Worm (Caenorhabditis elegans) whole organism, mixed stage, embryonic: ENCODE results near the gene T16G12.13.

Source experiments
- M03D4.4 ChIP-seq: sonication (generic microtip); optimal IDR thresholded peaks from 2 replicates; lab custom pipeline; 2017; ENCODE audit warnings: mild to moderate bottlenecking, missing genetic modification characterization, missing compliant biosample characterization
- bed-3 ChIP-seq: fragments of 200-800 bp; sonication (Bioruptor generic); optimal IDR thresholded peaks from 3 replicates; lab custom pipeline; 2018; ENCODE audit warnings: mild to moderate bottlenecking, missing genetic modification characterization, moderate library complexity, missing compliant biosample characterization
- blmp-1 ChIP-seq: fragments of 150-350 bp; optimal IDR thresholded peaks from 2 replicates; lab custom pipeline; 2014; ENCODE audit warnings: missing biosample characterization, missing genetic modification characterization
- ceh-39 ChIP-seq: fragments of 150-350 bp; optimal IDR thresholded peaks from 2 replicates; lab custom pipeline; 2014; ENCODE audit warnings: missing biosample characterization, missing genetic modification characterization
- ceh-43 ChIP-seq: fragments of 200-800 bp; sonication (Bioruptor generic); optimal IDR thresholded peaks from 2 replicates; lab custom pipeline; 2018; ENCODE audit warnings: mild to moderate bottlenecking, missing genetic modification characterization, moderate library complexity, missing compliant biosample characterization
- ces-1 ChIP-seq: fragments of 150-350 bp; optimal IDR thresholded peaks from 2 replicates; lab custom pipeline; 2014; ENCODE audit warnings: missing biosample characterization, missing genetic modification reagents, missing genetic modification characterization
- cnd-1 ChIP-seq: fragments of 200-800 bp; sonication (Bioruptor generic); optimal IDR thresholded peaks from 2 replicates; lab custom pipeline; 2018; ENCODE audit warnings: mild to moderate bottlenecking, missing genetic modification characterization, missing compliant biosample characterization
- drap-1 ChIP-seq: fragments of 200-800 bp; sonication (Bioruptor generic); optimal IDR thresholded peaks from 3 replicates; lab custom pipeline; 2018; ENCODE audit warnings: mild to moderate bottlenecking, missing genetic modification characterization, missing compliant biosample characterization
- elt-1 ChIP-seq: sonication (generic microtip); optimal IDR thresholded peaks from 2 replicates; lab custom pipeline; 2017; ENCODE audit warnings: missing genetic modification characterization, mild to moderate bottlenecking, missing compliant biosample characterization, antibody characterized with exemption, moderate library complexity, borderline replicate concordance; ENCODE audit not compliant: insufficient read depth
- elt-3 ChIP-seq: fragments of 150-350 bp; optimal IDR thresholded peaks from 2 replicates; lab custom pipeline; 2014; ENCODE audit warnings: missing biosample characterization, missing genetic modification characterization
- flh-1 ChIP-seq: fragments of 200-800 bp; sonication (Bioruptor generic); optimal IDR thresholded peaks from 2 replicates; lab custom pipeline; 2018; ENCODE audit warnings: mild to moderate bottlenecking, missing genetic modification characterization, moderate library complexity, missing compliant biosample characterization
- lsy-2 ChIP-seq: fragments of 150-350 bp; optimal IDR thresholded peaks from 2 replicates; lab custom pipeline; 2014; ENCODE audit warnings: missing biosample characterization, missing genetic modification characterization
- mab-5 ChIP-seq: fragments of 150-350 bp; optimal IDR thresholded peaks from 2 replicates; lab custom pipeline; 2014; ENCODE audit warnings: missing biosample characterization, missing genetic modification characterization
- mep-1 ChIP-seq: fragments of 150-350 bp; optimal IDR thresholded peaks from 2 replicates; lab custom pipeline; 2017; ENCODE audit warnings: missing biosample characterization, missing genetic modification reagents, missing genetic modification characterization, inconsistent platforms
- mls-2 ChIP-seq: sonication (generic microtip); optimal IDR thresholded peaks from 2 replicates; lab custom pipeline; 2016; ENCODE audit warnings: mild to moderate bottlenecking, missing genetic modification characterization, moderate library complexity, missing compliant biosample characterization
- nhr-12 ChIP-seq: fragments of 150-350 bp; optimal IDR thresholded peaks from 2 replicates; lab custom pipeline; 2014; ENCODE audit warnings: missing biosample characterization, missing genetic modification characterization
- nhr-2 ChIP-seq: fragments of 150-350 bp; optimal IDR thresholded peaks from 2 replicates; lab custom pipeline; 2014; ENCODE audit warnings: missing biosample characterization, missing genetic modification characterization
- nhr-28 ChIP-seq: fragments of 150-350 bp; optimal IDR thresholded peaks from 2 replicates; lab custom pipeline; 2014; ENCODE audit warnings: missing biosample characterization, missing genetic modification characterization
- nhr-76 ChIP-seq: sonication (generic microtip); optimal IDR thresholded peaks from 2 replicates; lab custom pipeline; 2017; ENCODE audit warnings: missing biosample characterization, missing genetic modification characterization
- pha-4 ChIP-seq: fragments of 150-350 bp; optimal IDR thresholded peaks from 2 replicates; lab custom pipeline; 2018; ENCODE audit warnings: missing biosample characterization, missing genetic modification reagents, missing genetic modification characterization
- sem-2 ChIP-seq: fragments of 200-800 bp; sonication (Bioruptor generic); optimal IDR thresholded peaks from 2 replicates; lab custom pipeline; 2018; ENCODE audit warnings: mild to moderate bottlenecking, missing genetic modification characterization, missing compliant biosample characterization
- snpc-4 ChIP-seq: fragments of 150-350 bp; optimal IDR thresholded peaks from 2 replicates; lab custom pipeline; 2014; ENCODE audit warnings: missing biosample characterization, missing genetic modification characterization
- unc-120 ChIP-seq: sonication (generic microtip); optimal IDR thresholded peaks from 2 replicates; lab custom pipeline; 2017; ENCODE audit warnings: missing genetic modification characterization, missing compliant biosample characterization; ENCODE audit not compliant: poor library complexity, severe bottlenecking
- zip-8 ChIP-seq: fragments of 150-350 bp; optimal IDR thresholded peaks from 2 replicates; lab custom pipeline; 2014; ENCODE audit warnings: missing biosample characterization, missing genetic modification characterization
- ztf-11 ChIP-seq: fragments of 150-350 bp; optimal IDR thresholded peaks from 2 replicates; lab custom pipeline; 2014; ENCODE audit warnings: missing biosample characterization, missing genetic modification characterization

Gene T16G12.13

ce11 chrIII:10097981-10098380 lies 37.3 kb downstream of the T16G12.13 start, which contains the start of gene spop-1:
Gene spop-1, minus strand, starts transcription at chrIII:10098081.
- TF ChIP-seq mep-1 (tag; lab: Kevin White, UChicago) (no peak), nhr-76 (tag; lab: Kevin White, UChicago) (no peak), mls-2 (tag; lab: Kevin White, UChicago) (no peak), nhr-2 (tag; lab: Kevin White, UChicago) (no peak), M03D4.4 (tag; lab: Kevin White, UChicago) (no peak), nhr-12 (tag; lab: Kevin White, UChicago) (no peak), zip-8 (tag; lab: Kevin White, UChicago) (no peak), snpc-4 (tag; lab: Kevin White, UChicago) (no peak), ceh-43 (no peak), elt-1 (no peak), unc-120 (tag; lab: Kevin White, UChicago) (no peak), sem-2 (GFP tag; lab: Kevin White, UChicago) (no peak), cnd-1 (tag; lab: Kevin White, UChicago) (no peak), ztf-11 (tag; lab: Kevin White, UChicago) (no peak), pha-4 (tag; lab: Kevin White, UChicago) (no peak), ces-1 (GFP tag; lab: Kevin White, UChicago) (no peak), nhr-28 (tag; lab: Kevin White, UChicago) (no peak)
- TF ChIP-seq, all 35 proteins: peak for 0

ce11 chrIII:10101352-10101751 lies 40.7 kb downstream of the T16G12.13 start, which contains the start of gene kel-10:
Gene kel-10, minus strand, starts transcription at chrIII:10101452.
- TF ChIP-seq mep-1 (tag; lab: Kevin White, UChicago), result no peak
- no peak for TF ChIP-seq bed-3 (GFP tag; lab: Kevin White, UChicago)
- TF ChIP-seq drap-1, result no peak
- no peak for TF ChIP-seq elt-3

ce11 chrIII:10106390-10106789 lies 45.7 kb downstream of the T16G12.13 start, which contains the start of gene srt-55:
Gene srt-55, minus strand, starts transcription at chrIII:10106490.
- TF ChIP-seq flh-1 (GFP tag; lab: Kevin White, UChicago) (no peak), blmp-1 (tag; lab: Kevin White, UChicago) (no peak), mab-5 (tag; lab: Kevin White, UChicago) (no peak), ceh-39 (tag; lab: Kevin White, UChicago) (no peak)

ce11 chrIII:10108995-10109394 lies 48.3 kb downstream of the T16G12.13 start, which contains the start of gene T16H12.9:
Gene T16H12.9, plus strand, starts transcription at chrIII:10109295.
- TF ChIP-seq flh-1 (GFP tag; lab: Kevin White, UChicago) (no peak), lsy-2 (tag; lab: Kevin White, UChicago) (no peak)
